Fruit fly (Drosophila melanogaster) whole organism: ENCODE measurements around the gene Sac1.

ENCODE experiments used
- CG8478 ChIP-seq: fragments of >200 bp; optimal IDR thresholded peaks from 2 replicates; lab custom pipeline; 2018; ENCODE audit warnings: inconsistent platforms
- Dll ChIP-seq: fragments of >200 bp; optimal IDR thresholded peaks from 2 replicates; lab custom pipeline; 2017
- EcR ChIP-seq, 2 experiments: fragments of >200 bp; optimal IDR thresholded peaks; 2 replicates each; lab custom pipeline; 2017; ENCODE audit warnings: missing biosample characterization in 2 of 2, missing genetic modification characterization in 2 of 2, missing genetic modification reagents in 2 of 2
- pan ChIP-seq: fragments of >200 bp; optimal IDR thresholded peaks from 2 replicates; lab custom pipeline; 2017
- psq ChIP-seq: fragments of >200 bp; optimal IDR thresholded peaks from 2 replicates; lab custom pipeline; 2017
- usp ChIP-seq: fragments of >200 bp; optimal IDR thresholded peaks from 2 replicates; lab custom pipeline; 2017; ENCODE audit warnings: missing biosample characterization, missing genetic modification characterization, mixed read lengths

Gene Sac1

DNA sequence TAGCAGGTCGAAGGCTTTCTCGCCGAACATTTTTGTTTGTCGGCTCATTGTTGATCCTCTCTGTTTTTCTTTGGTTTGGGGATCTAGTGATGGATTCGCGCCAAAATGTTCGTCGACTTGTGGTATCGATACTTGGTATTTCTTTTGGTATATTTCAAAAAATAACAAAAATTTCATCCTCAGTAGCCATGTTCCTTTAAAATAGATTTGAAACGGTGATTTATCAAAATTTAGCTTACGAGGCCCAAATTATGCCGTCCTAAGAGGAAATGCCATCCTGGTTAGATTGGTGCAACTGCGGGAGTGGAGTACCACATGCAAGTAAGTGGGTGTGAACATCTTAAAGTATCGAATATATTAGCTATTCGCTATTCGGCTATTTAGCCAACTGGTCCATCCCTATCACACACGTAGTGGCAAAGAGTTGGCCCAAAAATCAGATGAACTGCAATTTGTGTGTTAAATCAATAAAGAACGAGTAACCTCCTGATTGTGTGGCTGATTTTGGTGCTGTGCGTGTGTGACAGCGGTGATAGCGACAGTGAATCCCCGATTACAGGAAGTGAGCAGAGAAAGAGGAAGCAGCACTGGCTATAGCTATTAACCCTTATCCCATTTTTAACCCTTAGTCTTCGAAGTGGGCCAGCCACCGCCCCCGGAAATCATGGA lies at the start of gene Sac1, which contains the start of gene Psf1:
Gene Sac1 (plus strand): TSS at position 191 of the 669 bp plus-strand sequence.
Gene Psf1 (minus strand): TSS at position 51 of the 669 bp plus-strand sequence.
- TF ChIP-seq CG8478 (lab: Kevin White, UChicago) (no peak), Dll (no peak)

DNA sequence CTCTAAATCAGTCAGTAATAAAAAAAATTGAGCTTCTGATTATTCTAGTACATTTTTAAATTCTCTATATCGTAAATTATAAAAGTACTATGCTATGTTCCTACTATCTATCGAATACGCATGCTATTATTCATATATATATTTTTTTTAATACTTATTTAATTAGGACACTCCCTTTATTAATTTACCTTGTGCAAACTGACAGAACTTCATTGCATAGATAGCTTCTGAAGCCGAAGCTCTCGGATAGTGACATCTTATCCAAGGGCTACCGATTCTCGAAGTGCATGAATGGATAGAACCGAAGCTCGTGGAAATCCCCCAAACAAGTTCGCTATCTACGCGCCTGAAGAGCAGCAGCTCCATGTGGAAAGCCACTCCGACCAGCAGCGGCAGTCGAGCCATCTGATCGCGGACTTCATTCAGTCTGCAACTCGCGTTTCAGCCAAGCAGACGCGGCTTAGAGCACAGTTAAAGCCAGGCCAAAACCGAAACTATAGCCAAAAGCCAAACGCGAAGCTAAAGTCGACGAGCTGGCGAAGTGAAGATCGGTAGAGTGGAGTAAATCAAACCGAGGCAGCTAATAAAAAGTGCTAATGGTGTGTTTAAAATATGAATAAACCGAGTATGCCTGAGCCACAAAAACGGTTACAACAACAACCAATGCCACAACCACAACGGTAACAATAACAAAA lies 47.1 kb upstream of the Sac1 start, which contains the start of gene mwh:
Gene mwh (plus strand): TSS at position 430 of the 695 bp plus-strand sequence.
- TF ChIP-seq Dll: no peak
- TF ChIP-seq CG8478 (lab: Kevin White, UChicago): no peak
- TF ChIP-seq usp (GFP tag; lab: Kevin White, UChicago): no peak
- TF ChIP-seq EcR (GFP tag; optimal IDR thresholded peaks at IDR 0.05; lab: Kevin White, UChicago): no peak
- no peak for TF ChIP-seq psq (lab: Kevin White, UChicago)
- TF ChIP-seq pan (lab: Kevin White, UChicago): no peak

DNA sequence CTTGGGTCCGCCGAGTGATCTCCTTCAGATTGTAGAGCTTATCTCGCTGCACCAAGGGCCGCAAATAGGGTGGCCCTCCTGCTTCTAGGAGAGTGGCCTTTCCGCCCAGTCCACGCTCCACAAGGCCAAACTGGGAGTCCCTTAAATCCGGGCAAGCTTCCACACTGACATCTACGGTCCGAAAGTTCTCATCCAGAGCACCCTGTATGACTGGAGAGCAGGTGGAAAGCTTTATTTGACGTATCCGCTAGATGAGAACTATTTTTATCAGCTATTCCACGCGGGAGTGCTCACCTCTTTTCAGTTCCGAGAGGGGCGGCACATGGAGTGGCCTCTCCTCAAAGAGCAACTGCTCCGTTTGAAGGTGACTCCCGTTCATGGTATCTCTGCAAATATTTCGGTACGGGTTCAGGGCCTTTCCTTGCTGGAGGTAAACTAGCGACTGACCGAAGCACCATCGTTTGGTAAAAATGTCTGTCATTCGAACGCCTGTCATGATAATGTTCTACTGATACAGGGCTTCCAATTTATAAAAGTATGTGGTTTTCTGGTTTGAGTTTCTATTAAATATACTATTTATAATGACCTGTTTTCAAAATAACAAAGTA lies 44.9 kb upstream of the Sac1 start, which contains the start of gene meep:
Gene meep (minus strand): TSS at position 449 of the 608 bp plus-strand sequence.
- TF ChIP-seq pan (lab: Kevin White, UChicago) (no peak), usp (GFP tag; lab: Kevin White, UChicago) (no peak), CG8478 (lab: Kevin White, UChicago) (no peak), EcR (GFP tag; optimal IDR thresholded peaks at IDR 0.05; lab: Kevin White, UChicago) (no peak), Dll (no peak)

DNA sequence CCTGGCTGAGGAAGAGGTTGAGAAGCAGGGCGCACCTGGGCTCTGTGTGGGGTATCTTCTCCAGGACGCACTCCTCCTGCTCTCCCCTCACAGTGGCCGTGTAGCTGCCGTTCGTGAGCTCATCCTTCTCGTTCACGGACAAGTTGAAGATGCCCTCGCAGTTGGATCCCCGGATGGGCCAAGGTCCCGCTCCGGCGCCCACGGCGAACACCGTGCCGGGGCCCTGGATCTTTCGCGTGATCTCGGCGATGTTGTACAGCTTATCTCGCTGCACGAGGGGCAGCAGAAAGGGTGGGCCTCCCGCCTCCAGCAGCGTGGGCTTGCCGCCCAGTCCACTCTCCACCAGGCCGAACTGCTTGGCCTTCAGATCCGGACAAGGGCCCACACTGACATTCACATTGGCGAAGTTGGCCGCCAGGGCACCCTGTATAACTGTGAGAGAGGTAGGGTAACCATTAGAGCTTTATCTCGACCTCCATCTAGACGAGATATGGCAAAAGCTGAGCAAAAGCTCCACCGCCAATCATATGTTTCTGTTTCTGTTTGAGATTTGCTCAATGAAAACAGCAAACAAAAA lies 43.7 kb upstream of the Sac1 start:
- TF ChIP-seq usp (GFP tag; lab: Kevin White, UChicago): no peak
- TF ChIP-seq Dll: no peak
- no peak for TF ChIP-seq CG8478 (lab: Kevin White, UChicago)
- TF ChIP-seq EcR (GFP tag; optimal IDR thresholded peaks at IDR 0.05; lab: Kevin White, UChicago): no peak
- TF ChIP-seq pan (lab: Kevin White, UChicago): no peak
- no peak for TF ChIP-seq psq (lab: Kevin White, UChicago)

dm6 chr3L:1204674-1205547 lies 42.7 kb upstream of the Sac1 start, which contains the start of gene CG9119:
Gene CG9119, minus strand, starts transcription at chr3L:1204795.
- TF ChIP-seq psq (lab: Kevin White, UChicago) (no peak), usp (GFP tag; lab: Kevin White, UChicago) (no peak), Dll (no peak), EcR (GFP tag; optimal IDR thresholded peaks at IDR 0.05; lab: Kevin White, UChicago) (no peak), CG8478 (lab: Kevin White, UChicago) (no peak), pan (lab: Kevin White, UChicago) (no peak)

dm6 chr3L:1206682-1207421 lies 40.8 kb upstream of the Sac1 start, which contains the start of gene LysB:
Gene LysB, plus strand, starts transcription at chr3L:1207371.
- TF ChIP-seq CG8478 (lab: Kevin White, UChicago) (no peak), EcR (GFP tag; optimal IDR thresholded peaks at IDR 0.05; lab: Kevin White, UChicago) (no peak), usp (GFP tag; lab: Kevin White, UChicago) (no peak), psq (lab: Kevin White, UChicago) (no peak), pan (lab: Kevin White, UChicago) (no peak), Dll (no peak)

dm6 chr3L:1208206-1208605 lies 39.4 kb upstream of the Sac1 start:
- TF ChIP-seq Dll: no peak

dm6 chr3L:1211096-1211495 lies 36.5 kb upstream of the Sac1 start, which contains the start of gene LysD:
Gene LysD, minus strand, starts transcription at chr3L:1211196.
- TF ChIP-seq pan (lab: Kevin White, UChicago): no peak
- TF ChIP-seq Dll: no peak
- TF ChIP-seq usp (GFP tag; lab: Kevin White, UChicago): no peak
- TF ChIP-seq psq (lab: Kevin White, UChicago): no peak
- no peak for TF ChIP-seq EcR (GFP tag; optimal IDR thresholded peaks at IDR 0.05; lab: Kevin White, UChicago)
- no peak for TF ChIP-seq CG8478 (lab: Kevin White, UChicago)

dm6 chr3L:1212113-1212512 lies 35.5 kb upstream of the Sac1 start:
- no peak for TF ChIP-seq usp (GFP tag; lab: Kevin White, UChicago)
- no peak for TF ChIP-seq psq (lab: Kevin White, UChicago)
- no peak for TF ChIP-seq pan (lab: Kevin White, UChicago)
- no peak for TF ChIP-seq Dll
- no peak for TF ChIP-seq CG8478 (lab: Kevin White, UChicago)
- no peak for TF ChIP-seq EcR (GFP tag; optimal IDR thresholded peaks at IDR 0.05; lab: Kevin White, UChicago)

- TF ChIP-seq Dll (no peak), pan (lab: Kevin White, UChicago) (no peak), CG8478 (lab: Kevin White, UChicago) (no peak), psq (lab: Kevin White, UChicago) (no peak), usp (GFP tag; lab: Kevin White, UChicago) (no peak), EcR (GFP tag; optimal IDR thresholded peaks at IDR 0.05; lab: Kevin White, UChicago) (no peak)
These were observed 35.0 kb upstream of the Sac1 start, which contains the start of gene LysE for dm6 chr3L:1212571-1212970. Gene LysE, plus strand, starts transcription at chr3L:1212827.
